Worm (Caenorhabditis elegans): Measurements from ENCODE around the gene nhr-63.

- TF ChIP-seq sma-3 (GFP tag; optimal IDR thresholded peaks at IDR 0.05) (no peak), nhr-11 (tag; optimal IDR thresholded peaks at IDR 0.05) (no peak), sma-9 (GFP tag; optimal IDR thresholded peaks at IDR 0.05) (no peak), sma-9 (tag; optimal IDR thresholded peaks at IDR 0.05) (no peak), nhr-6 (tag; optimal IDR thresholded peaks at IDR 0.05) (no peak), peb-1 (tag; optimal IDR thresholded peaks at IDR 0.05) (no peak)
Observed at ce11 chrV:15970820-15971219, 31.6 kb upstream of the nhr-63 start.
